Fruit fly (Drosophila melanogaster) Kc167 (cell line): ENCODE results near the gene emb.

Experiments used
- Myc ChIP-seq: fragments of >200 bp; optimal IDR thresholded peaks from 2 replicates; lab custom pipeline; 2017; ENCODE audit warnings: missing external identifiers
- Sin3A ChIP-seq: fragments of >200 bp; optimal IDR thresholded peaks from 2 replicates; lab custom pipeline; 2018; ENCODE audit warnings: missing external identifiers
- h ChIP-seq: fragments of >200 bp; optimal IDR thresholded peaks from 3 replicates; lab custom pipeline; 2018; ENCODE audit warnings: missing external identifiers
- insv ChIP-seq: fragments of >200 bp; optimal IDR thresholded peaks from 3 replicates; lab custom pipeline; 2018; ENCODE audit warnings: missing external identifiers
- psq ChIP-seq: fragments of >200 bp; optimal IDR thresholded peaks from 2 replicates; lab custom pipeline; 2017; ENCODE audit warnings: missing external identifiers
- ttk ChIP-seq: sonication (Bioruptor generic); optimal IDR thresholded peaks from 2 replicates; lab custom pipeline; 2017; ENCODE audit warnings: missing external identifiers

The emb gene

DNA sequence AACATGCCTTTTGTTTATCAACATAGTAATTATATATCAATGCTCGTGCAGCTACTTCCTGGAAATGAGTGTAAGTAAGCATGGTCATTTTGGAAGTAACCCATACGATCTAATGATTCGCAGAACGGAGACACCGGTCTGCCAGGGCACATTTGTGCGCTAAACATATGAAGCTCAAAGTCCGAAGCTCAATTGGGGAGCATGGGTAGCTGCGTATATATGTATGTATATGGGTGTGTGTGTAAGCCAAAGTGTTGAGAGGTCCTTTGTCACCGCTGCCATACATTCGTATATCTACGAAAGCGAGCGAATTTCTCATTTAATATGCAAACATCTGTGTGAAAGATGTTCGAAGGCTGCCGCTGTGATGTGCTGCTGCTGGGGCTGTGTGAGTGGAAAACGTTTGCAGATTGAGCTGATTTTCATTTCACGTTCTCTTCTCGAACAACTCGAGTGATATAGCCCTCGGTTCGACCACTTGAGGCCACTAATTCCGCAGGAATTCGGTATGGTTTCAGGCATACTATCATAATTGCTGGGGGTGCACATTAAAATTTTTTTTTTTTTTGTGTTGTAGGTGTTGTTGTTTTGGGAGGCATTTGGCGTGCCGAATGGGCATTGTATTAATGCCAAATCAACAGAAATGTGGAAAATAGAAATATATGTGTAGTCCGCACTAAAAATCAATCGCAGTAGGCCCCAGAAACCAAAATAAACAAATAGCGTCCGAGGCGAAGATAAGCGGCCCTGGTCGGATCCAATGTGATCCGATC is 14.9 kb downstream of the emb start:
- TF ChIP-seq insv (lab: Kevin White, UChicago) (no peak), ttk (no peak), Myc (lab: Kevin White, UChicago) (no peak), psq (no peak), Sin3A (lab: Kevin White, UChicago) (no peak), h (no peak)

DNA sequence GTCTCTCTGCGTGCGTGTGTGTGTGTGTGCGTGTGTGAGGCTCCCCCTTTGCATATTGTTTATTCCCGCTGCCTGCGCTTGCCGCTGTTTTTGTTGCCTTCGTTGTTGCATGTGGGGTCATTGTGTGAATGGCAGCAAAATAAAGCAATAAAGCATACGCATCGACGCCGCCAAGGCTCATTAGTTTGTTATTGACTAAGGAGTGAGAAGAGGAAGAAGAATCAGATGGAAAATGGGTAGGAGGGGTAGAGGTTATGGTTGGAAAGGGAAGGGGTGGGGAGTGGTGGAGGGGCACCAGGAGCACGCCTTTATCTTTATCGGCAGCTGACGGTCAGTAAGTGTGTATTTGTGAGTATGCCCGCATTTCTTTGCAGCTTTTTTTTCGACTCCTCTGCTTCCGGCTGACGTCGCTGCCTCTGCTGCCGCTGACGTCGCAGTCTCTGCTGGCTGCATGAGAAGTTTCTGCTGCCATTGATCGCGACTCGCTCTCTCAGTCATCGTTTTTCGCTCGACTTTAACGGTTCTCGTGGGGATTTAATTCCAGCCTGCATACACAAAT is 16.1 kb downstream of the emb start:
- TF ChIP-seq h: no peak
- TF ChIP-seq psq: no peak
- no peak for TF ChIP-seq insv (lab: Kevin White, UChicago)
- no peak for TF ChIP-seq Sin3A (lab: Kevin White, UChicago)
- no peak for TF ChIP-seq Myc (lab: Kevin White, UChicago)
- no peak for TF ChIP-seq ttk

DNA sequence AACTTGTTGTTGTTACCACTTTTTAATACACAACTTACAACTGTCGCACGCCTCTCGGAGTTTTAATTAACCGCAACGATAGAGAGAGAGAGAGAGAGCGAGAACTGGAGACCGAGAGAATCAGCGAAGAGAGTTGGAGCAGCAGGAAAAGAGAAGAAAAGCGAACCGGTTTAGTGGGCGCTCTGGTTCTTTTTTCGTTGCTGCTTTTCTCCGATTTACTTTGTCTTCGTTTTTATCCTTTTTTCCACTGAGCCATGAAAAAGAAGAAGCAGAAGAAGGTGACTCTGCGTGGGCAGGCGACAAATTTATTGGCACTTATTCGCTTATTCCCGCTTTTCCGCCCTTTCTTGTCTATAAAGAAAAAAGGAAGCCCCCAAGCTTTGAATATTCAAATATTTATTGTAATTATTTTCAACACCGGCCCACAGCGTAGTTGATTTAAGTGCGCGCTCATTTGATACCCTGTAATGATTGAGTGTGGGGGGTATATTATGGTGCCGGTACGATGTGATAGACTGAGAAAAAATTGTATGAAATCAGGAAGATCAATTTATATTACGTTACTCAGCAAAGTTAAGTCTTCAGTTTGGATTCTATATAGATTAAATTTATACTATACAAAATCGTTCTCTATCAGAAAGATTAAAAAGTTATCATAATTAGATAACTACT is 17.0 kb downstream of the emb start:
- TF ChIP-seq Myc (lab: Kevin White, UChicago) (no peak), Sin3A (lab: Kevin White, UChicago) (no peak), insv (lab: Kevin White, UChicago) (no peak), psq (no peak), ttk (no peak), h (no peak)

DNA sequence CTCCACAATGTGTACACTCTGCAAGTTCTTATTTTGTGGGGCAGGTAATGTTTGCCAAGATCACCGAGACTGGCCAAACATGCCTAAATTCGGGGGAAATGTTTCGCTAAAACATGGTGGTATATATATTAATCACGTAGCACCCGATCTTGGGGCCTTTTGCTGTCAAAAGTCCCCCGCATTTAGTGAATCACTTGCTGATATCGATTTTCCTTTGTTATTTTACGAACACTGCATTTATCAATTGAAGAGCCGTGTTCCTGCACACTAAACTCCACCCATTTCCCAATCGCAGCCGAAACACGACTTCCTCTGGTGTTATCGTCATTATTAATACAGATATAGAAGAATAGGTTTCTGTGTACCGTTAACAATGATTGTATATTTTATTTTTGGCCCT is 18.3 kb downstream of the emb start:
- TF ChIP-seq Myc (lab: Kevin White, UChicago): no peak
- TF ChIP-seq ttk: no peak
- no peak for TF ChIP-seq psq
- TF ChIP-seq Sin3A (lab: Kevin White, UChicago): no peak
- TF ChIP-seq h: no peak
- TF ChIP-seq insv (lab: Kevin White, UChicago): no peak

DNA sequence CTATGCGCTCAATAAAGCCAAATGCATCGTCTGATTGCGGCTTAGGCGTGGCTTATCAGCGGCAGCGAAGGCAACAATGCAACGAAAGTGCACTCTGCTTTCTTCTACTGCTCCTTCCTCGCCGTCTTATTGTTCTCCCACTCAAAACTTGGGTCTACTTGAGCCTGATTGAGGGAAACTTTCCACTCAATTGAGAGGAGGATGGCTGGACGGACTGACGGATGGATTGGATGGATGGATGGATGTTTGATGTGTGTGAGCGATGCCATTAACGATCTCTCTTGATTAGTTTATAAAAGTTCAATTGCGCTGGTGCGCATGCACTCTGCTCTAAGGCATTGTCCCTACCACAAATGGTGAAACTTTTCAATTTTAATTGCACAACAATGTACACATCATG is 19.7 kb downstream of the emb start:
- TF ChIP-seq Sin3A (lab: Kevin White, UChicago): no peak
- TF ChIP-seq ttk: no peak
- TF ChIP-seq insv (lab: Kevin White, UChicago): no peak
- no peak for TF ChIP-seq Myc (lab: Kevin White, UChicago)
- no peak for TF ChIP-seq h
- no peak for TF ChIP-seq psq

DNA sequence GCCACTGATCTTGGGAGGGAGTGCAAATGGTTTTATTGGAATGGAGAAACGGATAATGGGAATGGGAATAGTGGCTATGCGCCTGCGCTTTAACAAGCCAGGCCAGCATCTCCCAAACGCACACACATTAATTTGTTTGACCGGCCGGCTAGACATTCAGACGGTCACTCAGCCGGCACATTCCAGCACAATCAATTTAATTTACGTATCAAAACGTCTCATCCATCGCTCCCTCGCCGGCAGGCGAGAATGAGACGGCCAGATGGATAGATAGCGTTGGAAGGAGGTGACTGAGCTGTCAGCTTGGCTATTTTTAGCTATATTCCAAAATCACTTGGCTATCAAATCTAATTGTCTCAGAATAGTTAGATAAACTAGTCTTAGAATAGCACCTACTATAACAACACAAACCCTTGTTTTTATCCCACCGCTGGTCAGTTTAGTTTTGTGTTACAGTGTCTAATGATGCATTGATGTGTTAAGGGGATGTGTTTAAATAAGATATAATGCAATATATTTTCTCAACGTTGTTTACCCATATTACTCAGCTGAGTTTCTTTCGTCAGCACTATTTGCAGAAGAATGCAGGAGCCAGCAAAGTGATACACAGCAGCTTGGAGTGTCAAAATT is 20.2 kb downstream of the emb start:
- no peak for TF ChIP-seq psq
- no peak for TF ChIP-seq insv (lab: Kevin White, UChicago)
- TF ChIP-seq h: no peak
- TF ChIP-seq Myc (lab: Kevin White, UChicago): no peak
- TF ChIP-seq Sin3A (lab: Kevin White, UChicago): no peak
- no peak for TF ChIP-seq ttk

DNA sequence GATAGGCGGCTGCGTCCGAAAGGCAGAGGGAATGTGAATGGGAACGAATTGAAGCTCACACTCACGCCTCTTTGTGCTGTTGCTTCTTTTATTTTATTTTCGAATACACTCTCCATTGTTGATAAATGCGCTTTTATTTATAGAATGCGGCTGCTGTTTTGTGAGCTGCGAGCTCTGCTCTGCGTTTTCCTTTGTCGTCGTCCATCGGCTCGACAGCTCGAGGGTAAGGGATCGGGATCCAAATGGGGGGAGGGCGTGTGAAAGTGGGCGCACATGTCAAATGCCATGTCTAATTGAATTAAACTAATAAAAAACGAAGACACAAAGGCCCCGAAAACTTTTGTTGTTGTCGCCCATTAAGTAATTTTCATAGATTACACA is 20.7 kb downstream of the emb start:
- TF ChIP-seq insv (lab: Kevin White, UChicago): no peak
- TF ChIP-seq h: no peak
- TF ChIP-seq ttk: no peak

DNA sequence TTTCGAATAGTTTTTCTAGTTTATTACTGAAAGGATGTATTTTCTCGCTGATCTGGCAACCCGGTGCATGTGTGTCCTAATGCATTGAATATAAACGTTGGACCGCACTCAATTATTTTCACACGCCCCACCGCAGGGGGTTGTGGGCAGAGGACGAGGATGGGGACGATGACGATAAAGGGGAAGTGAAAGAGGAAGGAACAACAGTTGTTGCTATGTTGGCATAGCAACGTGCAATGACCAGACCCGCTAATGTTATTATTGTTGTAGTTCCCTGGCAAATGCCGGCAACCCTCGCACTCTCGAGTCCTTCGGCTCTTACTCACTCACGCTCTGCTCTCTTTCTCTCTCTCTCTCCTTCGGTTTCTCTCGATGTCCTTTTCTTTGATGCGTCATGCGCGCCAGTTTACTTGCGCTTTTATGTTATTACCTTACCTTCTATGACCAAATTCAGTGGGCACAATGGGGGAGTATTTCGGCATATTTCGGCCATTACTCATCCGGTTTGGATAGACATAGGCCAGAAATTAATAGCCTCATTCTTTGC is 21.4 kb downstream of the emb start:
- TF ChIP-seq insv (lab: Kevin White, UChicago) (no peak), Sin3A (lab: Kevin White, UChicago) (no peak), ttk (no peak), psq (no peak), h (no peak), Myc (lab: Kevin White, UChicago) (no peak)

DNA sequence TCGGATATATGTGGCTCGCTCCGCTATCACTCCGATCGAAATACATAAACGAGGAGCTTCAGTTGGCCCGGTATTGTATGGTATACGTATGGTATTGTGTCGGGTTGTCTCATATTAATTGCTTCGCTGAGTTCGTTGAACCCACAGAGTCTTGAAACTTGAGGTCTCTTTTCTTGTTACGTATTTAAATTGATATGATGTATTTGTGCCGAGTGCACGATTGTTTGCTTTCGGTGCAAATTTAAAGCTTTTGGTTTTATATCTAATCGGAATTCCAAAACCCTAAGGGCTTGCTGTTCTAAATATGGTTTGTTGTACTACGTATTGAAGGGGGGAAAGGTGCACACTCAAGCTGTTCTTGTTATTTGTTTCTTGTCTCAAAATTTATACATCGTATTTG is 21.8 kb downstream of the emb start:
- TF ChIP-seq Myc (lab: Kevin White, UChicago) (no peak), psq (no peak), h (no peak), Sin3A (lab: Kevin White, UChicago) (no peak), ttk (no peak), insv (lab: Kevin White, UChicago) (no peak)

DNA sequence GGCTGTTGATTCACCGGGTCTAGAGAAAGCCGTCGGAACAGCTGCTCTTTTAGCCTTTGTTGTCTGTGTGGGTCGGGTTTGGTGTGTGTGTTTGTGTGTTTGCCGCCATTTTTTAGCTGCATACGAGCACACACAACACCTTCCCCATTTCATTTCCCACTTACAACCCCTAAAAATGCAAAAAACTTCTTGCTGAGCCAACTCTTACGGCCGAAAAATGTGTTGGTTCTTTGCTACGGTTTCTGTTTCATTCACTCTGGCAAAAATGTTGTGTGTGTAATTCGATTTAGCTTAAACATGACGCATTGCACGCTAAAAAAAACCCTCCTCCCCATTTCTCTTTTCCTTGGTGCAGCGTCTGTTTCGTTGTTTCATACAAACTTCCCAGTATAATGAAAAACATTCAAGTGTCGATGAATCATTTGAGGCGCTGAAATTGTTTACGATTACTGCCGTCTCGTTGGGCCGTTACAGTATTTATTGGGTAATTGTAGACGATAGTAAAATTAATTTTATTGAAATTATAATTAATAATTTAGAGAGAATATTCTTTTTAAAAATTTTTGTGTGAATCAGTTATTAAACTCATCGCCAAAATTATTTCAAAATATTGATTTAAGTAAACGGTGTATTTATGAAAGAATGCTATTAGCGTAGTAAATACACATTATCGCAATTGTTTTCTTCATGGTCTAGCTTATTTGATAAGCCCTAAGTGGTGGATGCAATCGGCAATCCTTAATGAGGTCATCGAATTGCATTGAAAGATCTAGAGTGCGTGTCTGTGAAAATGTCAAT is 22.8 kb downstream of the emb start:
- TF ChIP-seq Sin3A (lab: Kevin White, UChicago): no peak
- no peak for TF ChIP-seq h
- no peak for TF ChIP-seq insv (lab: Kevin White, UChicago)
- TF ChIP-seq ttk: no peak
- TF ChIP-seq psq: no peak
- TF ChIP-seq Myc (lab: Kevin White, UChicago): no peak

DNA sequence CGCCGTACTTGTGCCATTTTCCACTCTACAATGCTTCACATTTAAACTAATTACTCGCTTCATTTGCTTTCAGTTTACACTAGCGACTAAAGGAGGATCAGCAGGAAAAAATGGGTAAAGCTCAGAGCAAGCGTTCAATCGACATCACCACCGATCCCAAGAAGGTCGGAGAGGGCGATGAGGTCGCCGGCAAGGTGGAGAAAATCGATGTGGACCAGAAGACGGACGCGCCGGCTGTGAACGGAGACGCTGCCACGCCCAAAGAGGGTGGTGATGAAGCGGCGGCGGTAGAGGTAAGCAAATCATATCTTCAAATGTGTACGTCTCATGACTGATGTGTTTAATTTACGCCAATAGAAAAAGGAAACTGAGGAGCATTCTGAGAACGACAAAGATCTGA is 23.4 kb downstream of the emb start:
- TF ChIP-seq Myc (lab: Kevin White, UChicago) (no peak), insv (lab: Kevin White, UChicago) (no peak), psq (no peak), h (no peak), Sin3A (lab: Kevin White, UChicago) (no peak), ttk (no peak)

DNA sequence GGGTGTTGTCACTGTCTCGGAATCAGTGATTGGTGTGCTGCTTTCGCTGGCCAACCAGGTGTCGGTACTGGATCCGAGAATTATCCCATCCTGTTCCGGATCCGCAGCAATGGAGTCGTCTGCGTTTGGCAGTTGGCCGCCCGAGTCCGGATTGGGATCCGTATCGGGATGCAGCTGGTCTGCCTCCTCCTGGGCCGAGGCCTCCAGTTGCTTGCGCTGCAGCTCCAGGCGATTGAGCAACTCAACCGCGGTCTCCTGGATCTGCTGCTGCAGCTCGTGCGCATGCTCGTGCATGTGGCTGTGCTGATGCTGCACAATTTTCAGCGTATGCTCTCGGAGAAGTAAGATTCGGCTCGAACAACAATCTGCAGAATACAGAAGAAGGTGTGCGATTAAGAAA is 28.8 kb downstream of the emb start:
- TF ChIP-seq insv (lab: Kevin White, UChicago) (no peak), Myc (lab: Kevin White, UChicago) (no peak), ttk (no peak), psq (no peak), h (no peak), Sin3A (lab: Kevin White, UChicago) (no peak)
